4 worm cellular contexts compared by ENCODE assay signal in the genomic region with DNA sequence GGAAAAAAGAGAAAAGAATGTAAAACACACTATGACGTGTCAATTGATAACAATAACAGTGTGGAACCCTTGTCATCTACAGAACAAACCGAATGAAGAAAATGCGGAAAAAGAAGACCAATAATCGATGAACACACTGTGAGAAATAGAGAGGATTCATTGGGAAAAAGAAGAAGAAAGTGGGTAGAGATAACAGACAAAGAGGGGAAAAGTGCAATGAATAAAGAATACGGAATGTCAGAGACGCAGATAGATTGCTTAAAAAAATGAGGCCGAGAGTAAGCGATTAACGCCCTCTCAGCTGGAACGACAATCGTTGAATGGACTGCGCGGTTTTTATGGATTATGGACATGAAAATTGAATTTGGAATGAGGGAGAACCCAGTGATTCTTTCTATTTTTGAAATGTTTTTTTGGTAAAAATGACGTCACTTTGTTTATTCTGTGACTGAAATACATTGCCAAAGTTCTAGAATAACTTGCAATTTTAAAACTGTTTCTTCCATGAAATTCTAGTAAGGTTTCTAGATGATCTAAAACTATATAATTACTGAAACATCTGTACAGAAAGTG.
A peak's percentile ranks its signal among the peaks of the same experiment; 100 is the strongest.
TF ChIP-seq lines count a peak whose summit lies in the region.

TSS of gene amph-1 (minus strand) at position 85 of the 573 bp plus-strand sequence.

TF ChIP-seq in whole organism, L1 larva, 84 proteins besides CTCF, POLR2A, EP300 and RAD21 (continued from another document):
- peak in 1 of 3 experiments; percentile 1 for TF ChIP-seq ceh-82 (tag; optimal IDR thresholded peaks at IDR 0.05; lab: Kevin White, UChicago)
- no peak for TF ChIP-seq aly-2 (tag; optimal IDR thresholded peaks at IDR 0.05; lab: Kevin White, UChicago)
- TF ChIP-seq jun-1 (tag; optimal IDR thresholded peaks at IDR 0.05; lab: Kevin White, UChicago) = peak; percentile 2
- TF ChIP-seq skn-1 (tag; optimal IDR thresholded peaks at IDR 0.05; lab: Kevin White, UChicago) = peak; percentile 1
- peak; percentile 19 for TF ChIP-seq swsn-7 (tag; optimal IDR thresholded peaks at IDR 0.05; lab: Kevin White, UChicago)
- peak; percentile 65 for TF ChIP-seq mep-1 (tag; optimal IDR thresholded peaks at IDR 0.05; lab: Kevin White, UChicago)
- no peak for TF ChIP-seq nhr-90 (tag; optimal IDR thresholded peaks at IDR 0.05; lab: Kevin White, UChicago; ENCODE audit: poor library complexity)
- TF ChIP-seq lin-39 (tag; optimal IDR thresholded peaks at IDR 0.05; lab: Kevin White, UChicago) = no peak
- peak; percentile 45 for TF ChIP-seq rnt-1 (tag; optimal IDR thresholded peaks at IDR 0.05; lab: Kevin White, UChicago)
- peak; percentile 47 to 62 for TF ChIP-seq efl-1 (optimal IDR thresholded peaks at IDR 0.05; lab: Kevin White, UChicago)
- no peak for TF ChIP-seq efl-1 (GFP tag; optimal IDR thresholded peaks at IDR 0.05 in 1 of 2; lab: Kevin White, UChicago)
- no peak for TF ChIP-seq zip-4 (GFP tag; optimal IDR thresholded peaks at IDR 0.05; lab: Kevin White, UChicago)
- TF ChIP-seq lin-35 (GFP tag; optimal IDR thresholded peaks at IDR 0.05; lab: Kevin White, UChicago) = peak; percentile 41
- TF ChIP-seq nhr-71 (tag; optimal IDR thresholded peaks at IDR 0.05; lab: Kevin White, UChicago) = peak; percentile 37
- peak; percentile 35 for TF ChIP-seq nhr-20 (tag; optimal IDR thresholded peaks at IDR 0.05; lab: Kevin White, UChicago)
- TF ChIP-seq xbp-1 (tag; optimal IDR thresholded peaks at IDR 0.05; lab: Kevin White, UChicago) = no peak
- no peak for TF ChIP-seq ztf-11 (tag; optimal IDR thresholded peaks at IDR 0.05; lab: Kevin White, UChicago)
- TF ChIP-seq blmp-1 (tag; optimal IDR thresholded peaks at IDR 0.05; lab: Kevin White, UChicago) = peak; percentile 75
- no peak for TF ChIP-seq nhr-12 (tag; optimal IDR thresholded peaks at IDR 0.05; lab: Kevin White, UChicago)
- no peak for TF ChIP-seq ztf-4 (tag; optimal IDR thresholded peaks at IDR 0.05; lab: Kevin White, UChicago)
- TF ChIP-seq nhr-85 (tag; lab: Kevin White, UChicago) = peak; percentile 57

TF ChIP-seq in whole organism, L2 larva, 48 proteins besides CTCF, POLR2A, EP300 and RAD21 (continued from another document):
- no peak for TF ChIP-seq ceh-82 (tag; optimal IDR thresholded peaks at IDR 0.05; lab: Kevin White, UChicago)
- TF ChIP-seq peb-1 (tag; optimal IDR thresholded peaks at IDR 0.05; lab: Kevin White, UChicago) = no peak
- no peak for TF ChIP-seq ama-1 (optimal IDR thresholded peaks at IDR 0.05; lab: Kevin White, UChicago)
- TF ChIP-seq nhr-129 (tag; optimal IDR thresholded peaks at IDR 0.05; lab: Kevin White, UChicago) = peak; percentile 31
- peak; percentile 1 for TF ChIP-seq sma-3 (GFP tag; optimal IDR thresholded peaks at IDR 0.05; lab: Kevin White, UChicago)
- peak; percentile 78 for TF ChIP-seq crh-2 (tag; optimal IDR thresholded peaks at IDR 0.05; lab: Kevin White, UChicago)
- peak; percentile 50 for TF ChIP-seq blmp-1 (tag; optimal IDR thresholded peaks at IDR 0.05; lab: Kevin White, UChicago; ENCODE audit: insufficient read depth)
TF ChIP-seq in whole organism, L2 larva: peak in this region for 11.

TF ChIP-seq in whole organism, L3 larva, 47 proteins besides CTCF, POLR2A, EP300 and RAD21 (continued from another document):
- TF ChIP-seq nhr-23 (tag; optimal IDR thresholded peaks at IDR 0.05; lab: Kevin White, UChicago) = peak; percentile 81
- TF ChIP-seq nhr-25 (tag; optimal IDR thresholded peaks at IDR 0.05; lab: Kevin White, UChicago) = peak; percentile 21

TF ChIP-seq in whole organism, L4 larva, 104 proteins besides CTCF, POLR2A, EP300 and RAD21 (continued from another document):
- TF ChIP-seq mep-1 (tag; optimal IDR thresholded peaks at IDR 0.05; lab: Kevin White, UChicago) = peak; percentile 35
- no peak for TF ChIP-seq F49E8.2 (tag; optimal IDR thresholded peaks at IDR 0.05; lab: Kevin White, UChicago; ENCODE audit: borderline replicate concordance)
- no peak for TF ChIP-seq nhr-48 (tag; optimal IDR thresholded peaks at IDR 0.05; lab: Kevin White, UChicago)
- no peak for TF ChIP-seq daf-12 (tag; optimal IDR thresholded peaks at IDR 0.05; lab: Kevin White, UChicago)
- no peak for TF ChIP-seq daf-8 (GFP tag; IDR thresholded peaks at IDR 0.05; lab: Robert Waterston, UW)
- peak; percentile 12 for TF ChIP-seq mxl-3 (GFP tag; optimal IDR thresholded peaks at IDR 0.05; lab: Kevin White, UChicago)
- peak; percentile 41 for TF ChIP-seq cey-2 (tag; optimal IDR thresholded peaks at IDR 0.05; lab: Kevin White, UChicago; ENCODE audit: borderline replicate concordance, insufficient read depth)
- no peak for TF ChIP-seq nhr-41 (GFP tag; IDR thresholded peaks at IDR 0.05; lab: Robert Waterston, UW)
- TF ChIP-seq lin-29 (GFP tag; IDR thresholded peaks at IDR 0.05; lab: Robert Waterston, UW) = no peak
- TF ChIP-seq ceh-20 (GFP tag; IDR thresholded peaks at IDR 0.05; lab: Robert Waterston, UW) = no peak
- TF ChIP-seq madf-5 (GFP tag; IDR thresholded peaks at IDR 0.05; lab: Robert Waterston, UW) = no peak
- no peak for TF ChIP-seq nhr-6 (tag; optimal IDR thresholded peaks at IDR 0.05; lab: Kevin White, UChicago)
- TF ChIP-seq Y48G9A.11 (GFP tag; IDR thresholded peaks at IDR 0.05; lab: Robert Waterston, UW) = no peak
- no peak for TF ChIP-seq ZK546.5 (tag; optimal IDR thresholded peaks at IDR 0.05; lab: Kevin White, UChicago)
- TF ChIP-seq daf-16 (GFP tag; optimal IDR thresholded peaks at IDR 0.05; lab: Kevin White, UChicago) = no peak
- TF ChIP-seq daf-16 (tag; optimal IDR thresholded peaks at IDR 0.05; lab: Kevin White, UChicago) = peak; percentile 19
- no peak for TF ChIP-seq F26F4.8 (GFP tag; conservative IDR thresholded peaks at IDR 0.05; lab: Robert Waterston, UW)
- TF ChIP-seq lsy-2 (tag; optimal IDR thresholded peaks at IDR 0.05; lab: Kevin White, UChicago) = peak in 1 of 2 experiments; percentile 27
- no peak for TF ChIP-seq T26A8.4 (GFP tag; IDR thresholded peaks at IDR 0.05; lab: Robert Waterston, UW)
- 0 out of 2 replicates have a peak, but pooled peaks have one; percentile 6 for TF ChIP-seq madf-9 (GFP tag; conservative IDR thresholded peaks at IDR 0.05; lab: Robert Waterston, UW)
- peak in 1 of 2 experiments; percentile 76 for TF ChIP-seq unc-62 (GFP tag; optimal IDR thresholded peaks at IDR 0.05 in 1 of 2; lab: Kevin White, UChicago)
- TF ChIP-seq unc-62 (tag; optimal IDR thresholded peaks at IDR 0.05; lab: Kevin White, UChicago) = no peak
